Worm (Caenorhabditis elegans): ENCODE data around the gene F08D12.12.

ce11 chrII:2787849-2788248 is 968 bp upstream of the F08D12.12 start:
- TF ChIP-seq nhr-237 (tag; optimal IDR thresholded peaks at IDR 0.05) (no peak), ztf-4 (tag; optimal IDR thresholded peaks at IDR 0.05) (no peak), ztf-11 (tag; optimal IDR thresholded peaks at IDR 0.05) (no peak), blmp-1 (tag; optimal IDR thresholded peaks at IDR 0.05; ENCODE audit: insufficient read depth) (no peak), nhr-25 (tag; optimal IDR thresholded peaks at IDR 0.05) (no peak), unc-39 (tag; optimal IDR thresholded peaks at IDR 0.05) (no peak), lsy-2 (tag; optimal IDR thresholded peaks at IDR 0.05) (no peak), peb-1 (tag; optimal IDR thresholded peaks at IDR 0.05) (no peak)

All from whole organism, L2 larva.